Worm (Caenorhabditis elegans): Measurements from ENCODE around the gene Y60C6A.1.

- TF ChIP-seq tab-1 (GFP tag; IDR thresholded peaks at IDR 0.05) (no peak), T22C8.4 (GFP tag; IDR thresholded peaks at IDR 0.05) (no peak), ztf-29 (GFP tag; IDR thresholded peaks at IDR 0.05) (no peak), cog-1 (tag; optimal IDR thresholded peaks at IDR 0.05) (no peak), flt-1 (GFP tag; IDR thresholded peaks at IDR 0.05) (no peak), klf-2 (GFP tag; conservative IDR thresholded peaks at IDR 0.05) (no peak), ref-1 (GFP tag; conservative IDR thresholded peaks at IDR 0.05) (no peak)
These were observed 39.9 kb downstream of the Y60C6A.1 start, which contains the start of gene adss-1 for ce11 chrV:4823323-4823682.
